Worm (Caenorhabditis elegans): ENCODE measurements around the gene T05B4.12.

The T05B4.12 gene

DNA sequence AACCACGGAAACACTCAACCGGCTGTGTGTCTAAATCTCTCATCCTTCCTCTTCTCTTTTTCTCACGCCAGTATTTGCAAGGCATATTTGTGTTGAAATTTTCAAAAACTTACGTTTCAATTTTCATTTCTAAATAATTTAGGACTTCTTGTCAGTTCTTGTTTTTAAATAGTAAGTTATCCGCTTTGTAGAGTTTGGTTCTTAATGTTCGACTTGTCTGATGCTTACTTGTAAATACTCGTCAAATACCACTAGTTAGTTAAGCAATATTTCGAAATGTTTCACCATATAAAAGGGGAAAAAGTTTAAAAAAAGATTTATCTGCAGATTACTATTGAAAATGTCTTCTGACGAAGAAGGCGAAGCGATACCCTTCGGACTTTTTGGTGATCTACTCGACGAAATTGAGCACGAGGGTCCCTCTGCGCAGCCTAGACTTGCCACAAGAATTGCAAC is 38.7 kb upstream of the T05B4.12 start, which contains the start of gene Y45G5AM.3:
Gene Y45G5AM.3, plus strand, starts transcription at position 51 of the 456 bp plus-strand sequence.
- peak; percentile 97 for TF ChIP-seq nhr-129 (tag; optimal IDR thresholded peaks at IDR 0.05)
- no peak for TF ChIP-seq lin-39 (tag; optimal IDR thresholded peaks at IDR 0.05)
- TF ChIP-seq F13H6.1 (tag; optimal IDR thresholded peaks at IDR 0.05) = no peak
- TF ChIP-seq nhr-25 (tag; optimal IDR thresholded peaks at IDR 0.05) = no peak
- TF ChIP-seq sma-9 (GFP tag; optimal IDR thresholded peaks at IDR 0.05) = no peak
- TF ChIP-seq sma-9 (tag; optimal IDR thresholded peaks at IDR 0.05) = no peak
- no peak for TF ChIP-seq nhr-11 (tag; optimal IDR thresholded peaks at IDR 0.05)
- no peak for TF ChIP-seq crh-2 (tag; optimal IDR thresholded peaks at IDR 0.05)
- TF ChIP-seq nhr-10 (tag; optimal IDR thresholded peaks at IDR 0.05) = no peak
- TF ChIP-seq blmp-1 (tag; optimal IDR thresholded peaks at IDR 0.05; ENCODE audit: insufficient read depth) = no peak
- no peak for TF ChIP-seq ztf-1 (GFP tag; conservative IDR thresholded peaks at IDR 0.05)
- TF ChIP-seq nhr-6 (tag; optimal IDR thresholded peaks at IDR 0.05) = no peak
- TF ChIP-seq elt-1 (tag; optimal IDR thresholded peaks at IDR 0.05) = no peak
- TF ChIP-seq snpc-4 (tag; optimal IDR thresholded peaks at IDR 0.05) = no peak
- no peak for TF ChIP-seq nhr-237 (tag; optimal IDR thresholded peaks at IDR 0.05)
- no peak for TF ChIP-seq ceh-82 (tag; optimal IDR thresholded peaks at IDR 0.05)
- TF ChIP-seq nhr-77 (tag; optimal IDR thresholded peaks at IDR 0.05) = no peak
- no peak for TF ChIP-seq nhr-21 (tag; optimal IDR thresholded peaks at IDR 0.05)
- TF ChIP-seq lin-11 (tag; optimal IDR thresholded peaks at IDR 0.05) = no peak
- TF ChIP-seq fos-1 (tag; optimal IDR thresholded peaks at IDR 0.05) = peak; percentile 22
- TF ChIP-seq dmd-4 (tag; optimal IDR thresholded peaks at IDR 0.05) = no peak
- TF ChIP-seq gmeb-1 (tag; optimal IDR thresholded peaks at IDR 0.05) = no peak
- TF ChIP-seq C34F6.9 (tag; optimal IDR thresholded peaks at IDR 0.05) = peak; percentile 18
- TF ChIP-seq sem-4 (tag; optimal IDR thresholded peaks at IDR 0.05) = no peak
- no peak for TF ChIP-seq elt-3 (tag; optimal IDR thresholded peaks at IDR 0.05)
- TF ChIP-seq mbf-1 (tag; optimal IDR thresholded peaks at IDR 0.05) = no peak

- no peak for TF ChIP-seq unc-62 (GFP tag; optimal IDR thresholded peaks at IDR 0.05)
- no peak for TF ChIP-seq lin-11 (tag; optimal IDR thresholded peaks at IDR 0.05)
- TF ChIP-seq gmeb-1 (tag; optimal IDR thresholded peaks at IDR 0.05) = no peak
- TF ChIP-seq blmp-1 (tag; optimal IDR thresholded peaks at IDR 0.05; ENCODE audit: insufficient read depth) = no peak
- no peak for TF ChIP-seq ztf-1 (GFP tag; conservative IDR thresholded peaks at IDR 0.05)
- TF ChIP-seq nhr-237 (tag; optimal IDR thresholded peaks at IDR 0.05) = no peak
- no peak for TF ChIP-seq ceh-82 (tag; optimal IDR thresholded peaks at IDR 0.05)
- TF ChIP-seq ama-1 (optimal IDR thresholded peaks at IDR 0.05) = no peak
- no peak for TF ChIP-seq mbf-1 (tag; optimal IDR thresholded peaks at IDR 0.05)
These were observed 37.1 kb upstream of the T05B4.12 start, which contains the start of gene Y45G5AM.4 for ce11 chrV:4162922-4163321. TSS of gene Y45G5AM.4 (plus strand) at chrV:4163222.

DNA sequence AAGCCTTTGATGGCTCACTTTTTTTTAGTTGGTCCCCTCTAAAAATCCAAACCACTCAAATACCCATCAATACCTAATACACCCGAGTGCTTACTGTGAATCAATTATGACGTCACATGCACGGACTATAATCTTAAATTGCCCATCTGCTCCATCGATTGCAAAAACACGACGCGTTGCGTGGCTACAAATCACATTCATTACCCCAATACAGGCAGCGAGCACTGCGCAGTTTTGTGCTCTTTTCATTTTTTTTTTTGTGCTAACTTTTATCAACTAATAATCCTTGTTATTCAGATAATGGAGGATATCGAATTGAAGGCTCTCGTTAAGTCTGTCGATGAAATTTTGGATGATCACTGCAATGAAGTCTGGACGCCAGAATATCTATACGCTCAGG is 34.3 kb upstream of the T05B4.12 start, which contains the start of gene Y45G5AM.5:
Gene Y45G5AM.5, plus strand, starts transcription at position 301 of the 400 bp plus-strand sequence.
- TF ChIP-seq mbf-1 (tag; optimal IDR thresholded peaks at IDR 0.05) (no peak), gmeb-1 (tag; optimal IDR thresholded peaks at IDR 0.05) (no peak), fos-1 (tag; optimal IDR thresholded peaks at IDR 0.05) (no peak), nhr-6 (tag; optimal IDR thresholded peaks at IDR 0.05) (no peak), nhr-77 (tag; optimal IDR thresholded peaks at IDR 0.05) (no peak), C34F6.9 (tag; optimal IDR thresholded peaks at IDR 0.05) (no peak), nhr-25 (tag; optimal IDR thresholded peaks at IDR 0.05) (no peak), ZK546.5 (tag; optimal IDR thresholded peaks at IDR 0.05) (no peak), R02D3.7 (tag; optimal IDR thresholded peaks at IDR 0.05) (no peak)

DNA sequence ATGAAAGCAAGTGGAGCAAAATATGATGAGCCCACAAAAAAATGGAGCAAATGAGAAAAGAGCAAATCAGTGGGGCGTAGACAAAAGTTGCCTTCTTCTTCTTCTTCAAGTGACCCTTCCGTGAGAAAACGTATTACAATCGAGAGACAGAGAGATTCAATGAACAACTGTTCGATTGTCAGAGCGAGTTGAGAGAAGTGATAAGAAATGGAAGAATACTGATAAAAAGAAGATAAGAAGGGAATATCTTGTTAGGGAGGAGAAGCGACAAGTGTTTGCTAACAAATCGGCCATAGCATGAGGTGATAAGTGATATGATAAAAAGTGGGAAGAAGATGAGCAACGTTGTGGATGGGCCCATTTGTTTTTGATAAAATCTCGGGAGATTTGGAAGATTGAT is 31.5 kb upstream of the T05B4.12 start:
- TF ChIP-seq zag-1 (tag; optimal IDR thresholded peaks at IDR 0.05) = no peak
- TF ChIP-seq C34F6.9 (tag; optimal IDR thresholded peaks at IDR 0.05) = peak; percentile 39
- peak; percentile 34 for TF ChIP-seq ztf-4 (tag; optimal IDR thresholded peaks at IDR 0.05)
- TF ChIP-seq lsy-2 (tag; optimal IDR thresholded peaks at IDR 0.05) = peak in 1 of 2 experiments; percentile 48
- TF ChIP-seq nhr-129 (tag; optimal IDR thresholded peaks at IDR 0.05) = peak; percentile 66
- TF ChIP-seq nhr-11 (tag; optimal IDR thresholded peaks at IDR 0.05) = no peak
- peak; percentile 48 for TF ChIP-seq sma-9 (GFP tag; optimal IDR thresholded peaks at IDR 0.05)
- TF ChIP-seq sma-9 (tag; optimal IDR thresholded peaks at IDR 0.05) = no peak
- peak; percentile 85 for TF ChIP-seq F13H6.1 (tag; optimal IDR thresholded peaks at IDR 0.05)

DNA sequence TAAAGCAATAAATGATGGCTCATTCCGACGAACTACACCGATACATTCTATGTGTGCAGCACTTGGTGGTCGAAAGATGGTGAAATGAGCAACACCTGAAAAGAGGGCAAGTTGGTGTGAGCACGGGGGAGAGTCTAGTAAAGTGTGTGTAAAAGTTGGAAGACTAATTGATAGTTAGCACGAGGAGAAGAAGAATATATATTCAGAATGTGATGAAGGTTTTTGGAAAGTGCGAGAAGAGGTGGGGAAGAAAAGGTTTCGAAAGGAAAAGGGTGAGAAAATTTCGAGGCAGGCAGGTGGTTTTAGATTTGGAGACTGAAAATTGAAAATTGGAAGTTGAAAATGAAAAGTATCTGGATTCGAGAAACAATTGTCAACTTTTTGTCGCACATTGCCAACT is 26.4 kb upstream of the T05B4.12 start, which contains the start of gene Y45G5AM.6:
Gene Y45G5AM.6, minus strand, starts transcription at position 101 of the 400 bp plus-strand sequence.
- TF ChIP-seq nhr-77 (tag; optimal IDR thresholded peaks at IDR 0.05) = no peak
- no peak for TF ChIP-seq snpc-4 (tag; optimal IDR thresholded peaks at IDR 0.05)
- TF ChIP-seq ZK546.5 (tag; optimal IDR thresholded peaks at IDR 0.05) = no peak
- no peak for TF ChIP-seq peb-1 (tag; optimal IDR thresholded peaks at IDR 0.05)
- no peak for TF ChIP-seq mbf-1 (tag; optimal IDR thresholded peaks at IDR 0.05)
- no peak for TF ChIP-seq dmd-4 (tag; optimal IDR thresholded peaks at IDR 0.05)
- no peak for TF ChIP-seq lin-39 (tag; optimal IDR thresholded peaks at IDR 0.05)
- TF ChIP-seq nhr-12 (tag; optimal IDR thresholded peaks at IDR 0.05) = no peak
- TF ChIP-seq aly-2 (tag; optimal IDR thresholded peaks at IDR 0.05) = no peak
- no peak for TF ChIP-seq F13H6.1 (tag; optimal IDR thresholded peaks at IDR 0.05)
- TF ChIP-seq nhr-11 (tag; optimal IDR thresholded peaks at IDR 0.05) = no peak
- no peak for TF ChIP-seq C34F6.9 (tag; optimal IDR thresholded peaks at IDR 0.05)
- no peak for TF ChIP-seq nhr-237 (tag; optimal IDR thresholded peaks at IDR 0.05)
